Fruit fly (Drosophila melanogaster) whole organism, prepupa: Measurements from ENCODE around the gene Trf5.

Experiments used
- CG8319 ChIP-seq: fragments of 200-800 bp; sonication (Bioruptor generic); optimal IDR thresholded peaks from 3 replicates; lab custom pipeline; 2016; ENCODE audit warnings: missing biosample characterization, missing genetic modification characterization
- Ets96B ChIP-seq: fragments of 200-800 bp; optimal IDR thresholded peaks from 2 replicates; lab custom pipeline; 2019; ENCODE audit warnings: missing biosample characterization, mild to moderate bottlenecking, missing genetic modification characterization, moderate library complexity
- cyc ChIP-seq: fragments of 200-800 bp; sonication (Bioruptor generic); optimal IDR thresholded peaks from 3 replicates; lab custom pipeline; 2016; ENCODE audit warnings: missing biosample characterization, missing genetic modification characterization

DNA sequence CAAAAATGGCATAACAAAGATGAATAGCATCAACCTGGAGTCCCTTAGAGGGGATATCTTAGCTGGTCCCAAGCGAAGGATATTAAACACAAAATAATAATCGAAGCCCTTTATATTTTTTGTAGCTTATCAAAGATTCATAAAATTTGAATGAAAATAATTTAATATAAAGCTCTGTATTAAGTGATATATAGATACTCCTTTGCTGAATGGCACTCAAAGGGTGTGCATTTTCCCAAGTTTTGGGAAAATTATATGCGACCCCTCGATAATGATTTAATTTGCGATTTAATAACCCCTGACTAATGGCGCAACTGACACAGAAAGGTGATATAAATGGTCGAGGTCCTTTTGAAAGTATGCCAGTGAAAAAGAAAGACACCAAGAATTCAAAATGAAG lies 42.5 kb downstream of the Trf5 start, which contains the start of gene Or23a:
- no peak for TF ChIP-seq Ets96B (tag; lab: Kevin White, UChicago)
- no peak for TF ChIP-seq cyc
- TF ChIP-seq CG8319 (GFP tag; lab: Kevin White, UChicago), result no peak
